Fruit fly (Drosophila melanogaster) S2 (cell line): ENCODE results near the gene Wdr81.

Source experiments
- CG8478 ChIP-seq: fragments of >200 bp; optimal IDR thresholded peaks from 2 replicates; lab custom pipeline; 2018
- CTCF ChIP-seq, 2 experiments: fragments of >200 bp; optimal IDR thresholded peaks; 2 replicates each; lab custom pipeline; 2018

dm6 chr2L:12028102-12028501 is 7.3 kb upstream of the Wdr81 start:
- no peak for TF ChIP-seq CTCF (optimal IDR thresholded peaks at IDR 0.05; lab: Kevin White, UChicago)
- TF ChIP-seq CG8478 (lab: Kevin White, UChicago): no peak
